Fruit fly (Drosophila melanogaster) whole organism, pupa: ENCODE data around the gene CG16998.

Experiments used
- CG8159 ChIP-seq: fragments of 200-800 bp; sonication (Bioruptor generic); optimal IDR thresholded peaks from 3 replicates; lab custom pipeline; 2018; ENCODE audit warnings: missing biosample characterization, mild to moderate bottlenecking, missing genetic modification characterization, moderate library complexity
- D1 ChIP-seq: fragments of 200-800 bp; sonication (Bioruptor generic); optimal IDR thresholded peaks from 2 replicates; lab custom pipeline; 2018; ENCODE audit warnings: missing biosample characterization, mild to moderate bottlenecking, missing genetic modification characterization, moderate library complexity
- Ets98B ChIP-seq: fragments of 200-800 bp; sonication (Bioruptor generic); IDR thresholded peaks from 2 replicates; pipeline ENCODE4 v1.3.6; 2022; ENCODE audit warnings: missing biosample characterization, missing genetic modification characterization

dm6 chr3L:7496097-7496496, 43.5 kb downstream of the CG16998 start, which contains the start of gene Cyp4d8:
- no peak for TF ChIP-seq Ets98B (GFP tag; lab: Robert Waterston, UW)
- no peak for TF ChIP-seq D1 (tag; lab: Kevin White, UChicago)
- TF ChIP-seq CG8159 (tag; lab: Kevin White, UChicago) = no peak
